Worm (Caenorhabditis elegans) whole organism, mixed stage, embryonic: ENCODE measurements around the gene eff-1.

Source experiments
- bed-3 ChIP-seq: fragments of 200-800 bp; sonication (Bioruptor generic); optimal IDR thresholded peaks from 3 replicates; lab custom pipeline; 2018; ENCODE audit warnings: mild to moderate bottlenecking, missing genetic modification characterization, moderate library complexity, missing compliant biosample characterization
- ces-1 ChIP-seq: fragments of 150-350 bp; optimal IDR thresholded peaks from 2 replicates; lab custom pipeline; 2014; ENCODE audit warnings: missing biosample characterization, missing genetic modification reagents, missing genetic modification characterization
- elt-1 ChIP-seq: sonication (generic microtip); optimal IDR thresholded peaks from 2 replicates; lab custom pipeline; 2017; ENCODE audit warnings: missing genetic modification characterization, mild to moderate bottlenecking, missing compliant biosample characterization, antibody characterized with exemption, moderate library complexity, borderline replicate concordance; ENCODE audit not compliant: insufficient read depth
- elt-3 ChIP-seq: fragments of 150-350 bp; optimal IDR thresholded peaks from 2 replicates; lab custom pipeline; 2014; ENCODE audit warnings: missing biosample characterization, missing genetic modification characterization
- lin-13 ChIP-seq: fragments of 150-350 bp; optimal IDR thresholded peaks from 2 replicates; lab custom pipeline; 2014; ENCODE audit warnings: missing biosample characterization, missing genetic modification characterization
- lsy-2 ChIP-seq: fragments of 150-350 bp; optimal IDR thresholded peaks from 2 replicates; lab custom pipeline; 2014; ENCODE audit warnings: missing biosample characterization, missing genetic modification characterization
- mab-5 ChIP-seq: fragments of 150-350 bp; optimal IDR thresholded peaks from 2 replicates; lab custom pipeline; 2014; ENCODE audit warnings: missing biosample characterization, missing genetic modification characterization
- nhr-12 ChIP-seq: fragments of 150-350 bp; optimal IDR thresholded peaks from 2 replicates; lab custom pipeline; 2014; ENCODE audit warnings: missing biosample characterization, missing genetic modification characterization
- nhr-2 ChIP-seq: fragments of 150-350 bp; optimal IDR thresholded peaks from 2 replicates; lab custom pipeline; 2014; ENCODE audit warnings: missing biosample characterization, missing genetic modification characterization
- snpc-4 ChIP-seq: fragments of 150-350 bp; optimal IDR thresholded peaks from 2 replicates; lab custom pipeline; 2014; ENCODE audit warnings: missing biosample characterization, missing genetic modification characterization
- unc-39 ChIP-seq: fragments of 150-350 bp; optimal IDR thresholded peaks from 2 replicates; lab custom pipeline; 2014; ENCODE audit warnings: missing biosample characterization, missing genetic modification characterization
- unc-62 ChIP-seq: fragments of 150-350 bp; optimal IDR thresholded peaks from 2 replicates; lab custom pipeline; 2014; ENCODE audit warnings: missing biosample characterization, missing genetic modification reagents, missing genetic modification characterization
- ztf-11 ChIP-seq: fragments of 150-350 bp; optimal IDR thresholded peaks from 2 replicates; lab custom pipeline; 2014; ENCODE audit warnings: missing biosample characterization, missing genetic modification characterization

DNA sequence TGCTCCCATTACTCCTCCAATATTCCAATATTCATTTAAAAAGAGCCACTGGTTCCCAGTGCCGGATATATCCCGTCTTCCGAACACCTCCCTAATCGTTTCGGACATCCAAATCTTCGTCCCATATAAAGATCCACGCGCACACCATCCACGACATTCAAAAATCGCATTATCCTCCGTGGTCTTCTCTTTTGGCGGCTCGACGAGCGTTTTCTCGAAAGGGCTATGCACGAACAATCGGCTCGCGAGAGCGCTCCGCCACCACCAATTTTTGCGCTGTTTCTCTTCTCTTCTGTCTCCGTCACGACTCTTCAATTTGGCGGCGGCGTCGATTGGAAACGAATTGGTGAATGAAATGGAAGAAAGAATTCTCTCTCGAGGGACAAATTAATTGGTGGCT, 6.8 kb downstream of the eff-1 start:
- TF ChIP-seq elt-3 (tag; lab: Kevin White, UChicago) (no peak), unc-62 (no peak), unc-39 (tag; lab: Kevin White, UChicago) (no peak), nhr-12 (tag; lab: Kevin White, UChicago) (no peak), lin-13 (tag; lab: Kevin White, UChicago) (no peak), snpc-4 (tag; lab: Kevin White, UChicago) (no peak), ces-1 (GFP tag; lab: Kevin White, UChicago) (peak; percentile 78), bed-3 (GFP tag; lab: Kevin White, UChicago) (no peak), nhr-2 (tag; lab: Kevin White, UChicago) (no peak), ztf-11 (no peak), elt-1 (tag; lab: Kevin White, UChicago) (no peak), mab-5 (tag; lab: Kevin White, UChicago) (no peak), lsy-2 (no peak)
